Worm (Caenorhabditis elegans) whole organism, L3 larva: ENCODE results near the gene snr-4.

Source experiments
- R02D3.7 ChIP-seq: fragments of 150-350 bp; optimal IDR thresholded peaks from 2 replicates; lab custom pipeline; 2014; ENCODE audit warnings: missing biosample characterization, missing genetic modification characterization
- egl-27 ChIP-seq: sonication (generic microtip); optimal IDR thresholded peaks from 4 replicates; lab custom pipeline; 2017; ENCODE audit warnings: missing biosample characterization, missing genetic modification reagents, missing genetic modification characterization
- egl-5 ChIP-seq: fragments of 150-350 bp; optimal IDR thresholded peaks from 2 replicates; lab custom pipeline; 2017; ENCODE audit warnings: missing biosample characterization, missing genetic modification reagents, missing genetic modification characterization, inconsistent platforms
- lin-15B ChIP-seq: fragments of 150-350 bp; optimal IDR thresholded peaks from 2 replicates; lab custom pipeline; 2014; ENCODE audit warnings: missing biosample characterization, missing genetic modification characterization
- nfya-1 ChIP-seq: sonication (generic microtip); optimal IDR thresholded peaks from 2 replicates; lab custom pipeline; 2017; ENCODE audit warnings: missing genetic modification characterization, mild to moderate bottlenecking, missing compliant biosample characterization, antibody characterized with exemption, moderate library complexity; ENCODE audit not compliant: insufficient read depth
- nhr-11 ChIP-seq: fragments of 150-350 bp; optimal IDR thresholded peaks from 2 replicates; lab custom pipeline; 2014; ENCODE audit warnings: missing biosample characterization, missing genetic modification characterization
- pha-4 ChIP-seq: fragments of 150-350 bp; optimal IDR thresholded peaks from 2 replicates; lab custom pipeline; 2014; ENCODE audit warnings: missing biosample characterization, missing genetic modification reagents, missing genetic modification characterization
- ztf-11 ChIP-seq: fragments of 150-350 bp; optimal IDR thresholded peaks from 2 replicates; lab custom pipeline; 2014; ENCODE audit warnings: missing biosample characterization, missing genetic modification characterization

DNA sequence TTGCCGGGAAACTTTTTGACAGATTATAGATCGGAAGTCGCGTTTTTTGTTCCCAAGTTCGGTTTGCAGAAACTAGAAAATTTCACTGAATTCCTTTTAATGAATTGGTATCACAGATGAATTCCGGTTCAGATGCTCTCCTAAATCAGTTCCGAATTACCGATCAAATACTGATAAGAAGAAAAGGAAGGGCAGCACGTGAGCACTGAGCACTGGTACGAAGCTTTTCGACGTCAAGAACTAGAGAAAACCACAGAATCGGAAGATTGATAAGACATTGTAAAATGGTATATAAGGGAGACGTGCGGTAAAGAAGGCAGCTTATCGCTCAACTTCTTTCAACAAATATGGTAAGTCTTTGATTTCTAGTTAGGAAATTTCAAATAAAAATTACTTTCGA lies 4.3 kb downstream of the snr-4 start, which contains the start of gene cpr-1:
- TF ChIP-seq egl-27 (tag; lab: Kevin White, UChicago) (no peak), nfya-1 (tag; lab: Kevin White, UChicago) (no peak), R02D3.7 (tag; lab: Kevin White, UChicago) (no peak), nhr-11 (tag; lab: Kevin White, UChicago) (no peak), lin-15B (tag; lab: Kevin White, UChicago) (no peak), ztf-11 (tag; lab: Kevin White, UChicago) (no peak), pha-4 (tag; lab: Kevin White, UChicago) (peak; percentile 21), egl-5 (tag; lab: Kevin White, UChicago) (no peak)
